Fruit fly (Drosophila melanogaster): ENCODE results near the gene boss.

- TF ChIP-seq CG8478 (optimal IDR thresholded peaks at IDR 0.05) (no peak), CTCF (optimal IDR thresholded peaks at IDR 0.05) (no peak)
Observed at dm6 chr3R:26007964-26008868, 46.4 kb downstream of the boss start.
